Fruit fly (Drosophila melanogaster): ENCODE measurements around the gene RpS21.

The RpS21 gene

DNA sequence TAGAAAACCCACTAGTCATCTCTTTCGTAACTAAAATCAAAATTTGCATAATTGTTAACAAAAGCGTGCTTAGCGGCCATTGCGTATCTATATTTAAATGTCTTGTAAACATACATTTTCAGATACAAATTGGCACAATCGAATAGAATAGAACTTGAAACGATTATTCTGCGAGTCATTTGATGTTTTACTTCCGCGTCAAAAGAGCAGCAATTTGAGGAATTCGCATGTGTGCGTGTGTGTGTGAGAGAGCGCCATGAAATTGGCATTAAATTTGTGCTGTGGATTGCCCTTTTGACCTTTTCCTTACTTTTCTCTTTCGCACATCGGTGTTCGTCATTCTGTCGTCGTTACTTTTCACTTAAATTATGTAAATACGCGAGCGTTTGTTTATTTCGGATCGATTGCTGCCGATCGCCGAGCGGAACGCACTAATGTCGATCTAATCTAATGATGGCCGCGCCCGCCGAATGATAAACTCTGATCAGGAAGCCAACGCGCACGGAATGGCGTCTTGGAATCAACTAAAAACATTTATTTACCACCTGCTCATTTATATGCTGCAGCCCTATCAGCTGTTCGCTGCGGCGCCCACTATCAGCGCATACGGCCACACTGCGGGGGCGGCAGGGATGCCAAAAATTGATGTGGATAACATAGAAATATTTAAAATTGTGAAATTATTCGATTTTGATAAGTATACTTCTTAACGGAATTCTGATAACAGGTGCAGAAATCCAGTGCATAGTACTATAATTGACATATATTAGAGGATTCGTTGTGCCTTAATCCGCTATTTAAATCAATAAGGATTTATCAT, 29.0 kb downstream of the RpS21 start (continued):
- peak; percentile 61 for TF ChIP-seq Sry-β (GFP tag; optimal IDR thresholded peaks at IDR 0.05)
- no peak for TF ChIP-seq dmrt99B (tag; optimal IDR thresholded peaks at IDR 0.05)
- TF ChIP-seq gce (GFP tag; IDR thresholded peaks at IDR 0.05): 0 out of 3 replicates have a peak, but pooled peaks have one; percentile 18
- TF ChIP-seq CG4404 (GFP tag; IDR thresholded peaks at IDR 0.05): no peak
- no peak for TF ChIP-seq CG4617 (GFP tag; optimal IDR thresholded peaks at IDR 0.05; ENCODE audit: borderline replicate concordance)
- TF ChIP-seq Optix (GFP tag; IDR thresholded peaks at IDR 0.05): 0 out of 3 replicates have a peak, but pooled peaks have one; percentile 36
- peak; percentile 83 for TF ChIP-seq chm (GFP tag; IDR thresholded peaks at IDR 0.05)
- no peak for TF ChIP-seq psq (GFP tag; optimal IDR thresholded peaks at IDR 0.05)
- peak; percentile 39 for TF ChIP-seq CG17912 (GFP tag; optimal IDR thresholded peaks at IDR 0.05)
- peak; percentile 15 for TF ChIP-seq D19B (GFP tag; optimal IDR thresholded peaks at IDR 0.05)
- peak; percentile 39; the same call in 1 of the 2 replicates for TF ChIP-seq sim (GFP tag; IDR thresholded peaks at IDR 0.05)
- TF ChIP-seq CG17385 (GFP tag; optimal IDR thresholded peaks at IDR 0.05): peak; percentile 32
- no peak for TF ChIP-seq Scr (GFP tag; IDR thresholded peaks at IDR 0.05; ENCODE audit: partially characterized antibody)
- TF ChIP-seq seq (GFP tag; IDR thresholded peaks at IDR 0.05): no peak
- no peak for TF ChIP-seq CG10431 (GFP tag; optimal IDR thresholded peaks at IDR 0.05)
- peak; percentile 60 for TF ChIP-seq scrt (GFP tag; optimal IDR thresholded peaks at IDR 0.05)
- peak; percentile 29 for TF ChIP-seq CG18599 (GFP tag; optimal IDR thresholded peaks at IDR 0.05)
- peak; percentile 14 for TF ChIP-seq ATbp (GFP tag; optimal IDR thresholded peaks at IDR 0.05)
- peak; percentile 42; the same call in 1 of the 2 replicates for TF ChIP-seq aop (GFP tag; IDR thresholded peaks at IDR 0.05)
- TF ChIP-seq CG10147 (GFP tag; optimal IDR thresholded peaks at IDR 0.05): no peak
- peak; percentile 65 for TF ChIP-seq CrebB (tag; optimal IDR thresholded peaks at IDR 0.05)
- TF ChIP-seq CG1792 (GFP tag; optimal IDR thresholded peaks at IDR 0.05): no peak
- 0 out of 4 replicates have a peak, but pooled peaks have one; percentile 31 for TF ChIP-seq Dll (GFP tag; IDR thresholded peaks at IDR 0.05; ENCODE audit: partially characterized antibody)
- TF ChIP-seq CG10267 (tag; optimal IDR thresholded peaks at IDR 0.05): no peak
- no peak for TF ChIP-seq CG15073 (GFP tag; optimal IDR thresholded peaks at IDR 0.05)
- peak; percentile 13 for TF ChIP-seq chn (GFP tag; optimal IDR thresholded peaks at IDR 0.05)
- TF ChIP-seq nom (GFP tag; optimal IDR thresholded peaks at IDR 0.05): peak; percentile 54
- TF ChIP-seq Xbp1 (GFP tag; optimal IDR thresholded peaks at IDR 0.05): no peak
- no peak for TF ChIP-seq maf-S (GFP tag; optimal IDR thresholded peaks at IDR 0.05)
- peak; percentile 69 for TF ChIP-seq HmgZ (tag; optimal IDR thresholded peaks at IDR 0.05)
- no peak for TF ChIP-seq Sox100B (GFP tag; optimal IDR thresholded peaks at IDR 0.05)
- TF ChIP-seq Adf1 (GFP tag; IDR thresholded peaks at IDR 0.05): peak; percentile 70
- peak; percentile 75 for TF ChIP-seq CG12769 (tag; optimal IDR thresholded peaks at IDR 0.05)
- no peak for TF ChIP-seq CG8290 (GFP tag; optimal IDR thresholded peaks at IDR 0.05)
- peak in 1 of 2 experiments; percentile 99 for TF ChIP-seq CG8290 (tag; optimal IDR thresholded peaks at IDR 0.05)
- no peak for TF ChIP-seq TFAM (GFP tag; optimal IDR thresholded peaks at IDR 0.05)
- no peak for TF ChIP-seq wdn (GFP tag; IDR thresholded peaks at IDR 0.05)
- TF ChIP-seq CG34224 (GFP tag; IDR thresholded peaks at IDR 0.05; ENCODE audit: partially characterized antibody): peak; percentile 51
- TF ChIP-seq salm (tag; optimal IDR thresholded peaks at IDR 0.05): no peak
- TF ChIP-seq YL-1 (GFP tag; optimal IDR thresholded peaks at IDR 0.05): peak; percentile 5
- TF ChIP-seq CG12299 (tag; optimal IDR thresholded peaks at IDR 0.05): no peak
- peak; percentile 98 for TF ChIP-seq kah (GFP tag; optimal IDR thresholded peaks at IDR 0.05)
- TF ChIP-seq Oaz (GFP tag; IDR thresholded peaks at IDR 0.05): 0 out of 2 replicates have a peak, but pooled peaks have one; percentile 30
- peak; percentile 58 for TF ChIP-seq HHEX (GFP tag; optimal IDR thresholded peaks at IDR 0.05)
- TF ChIP-seq org-1 (GFP tag; optimal IDR thresholded peaks at IDR 0.05): peak; percentile 2
- peak; percentile 45 for TF ChIP-seq dm (GFP tag; optimal IDR thresholded peaks at IDR 0.05)
- peak; percentile 31 for TF ChIP-seq Hey (tag; optimal IDR thresholded peaks at IDR 0.05)
- no peak for TF ChIP-seq CG12744 (GFP tag; optimal IDR thresholded peaks at IDR 0.05)
- TF ChIP-seq CG6272 (GFP tag; IDR thresholded peaks at IDR 0.05): peak; percentile 47

All from whole organism, embryonic.